Fruit fly (Drosophila melanogaster) whole organism, prepupa: Measurements from ENCODE around the gene spn-B.
A peak's percentile ranks its signal among the peaks of the same experiment; 100 is the strongest.

Experiments
- Blimp-1 ChIP-seq: fragments of 200-800 bp; sonication (Bioruptor generic); optimal IDR thresholded peaks from 3 replicates; lab custom pipeline; 2017; ENCODE audit warnings: missing biosample characterization, missing genetic modification characterization, mild to moderate bottlenecking, moderate library complexity, missing genetic modification reagents
- CG10631 ChIP-seq: fragments of 200-800 bp; sonication (Bioruptor generic); optimal IDR thresholded peaks from 2 replicates; lab custom pipeline; 2016; ENCODE audit warnings: missing biosample characterization, missing genetic modification characterization
- CG11294 ChIP-seq: fragments of 200-800 bp; sonication (Bioruptor generic); IDR thresholded peaks from 2 replicates; pipeline ENCODE4 v1.3.6; 2022; ENCODE audit warnings: missing biosample characterization, missing genetic modification characterization
- CG11902 ChIP-seq: fragments of 200-800 bp; sonication (Bioruptor generic); optimal IDR thresholded peaks from 3 replicates; lab custom pipeline; 2016; ENCODE audit warnings: missing biosample characterization, missing genetic modification characterization
- CG15336 ChIP-seq: fragments of 200-800 bp; sonication (Bioruptor generic); IDR thresholded peaks from 2 replicates; pipeline ENCODE4 v1.3.6; 2022; ENCODE audit warnings: missing biosample characterization, missing genetic modification characterization
- CG3032 ChIP-seq: fragments of 200-800 bp; optimal IDR thresholded peaks from 2 replicates; lab custom pipeline; 2019; ENCODE audit warnings: missing biosample characterization, mild to moderate bottlenecking, missing genetic modification characterization, moderate library complexity
- CG3919 ChIP-seq: fragments of 200-800 bp; sonication (Bioruptor generic); optimal IDR thresholded peaks from 3 replicates; lab custom pipeline; 2016; ENCODE audit warnings: missing biosample characterization, missing genetic modification characterization
- CG4318 ChIP-seq: fragments of 200-800 bp; sonication (Bioruptor generic); optimal IDR thresholded peaks from 3 replicates; lab custom pipeline; 2017; ENCODE audit warnings: missing biosample characterization, mild to moderate bottlenecking, missing genetic modification characterization
- CG6163 ChIP-seq: fragments of 200-800 bp; sonication (Bioruptor generic); IDR thresholded peaks from 3 replicates; pipeline ENCODE4 v1.3.6; 2022; ENCODE audit warnings: missing biosample characterization, missing genetic modification characterization
- CG6276 ChIP-seq: fragments of 200-800 bp; sonication (Bioruptor generic); optimal IDR thresholded peaks from 2 replicates; lab custom pipeline; 2017; ENCODE audit warnings: missing biosample characterization, mild to moderate bottlenecking, missing genetic modification characterization
- CG6854 ChIP-seq: fragments of 200-800 bp; sonication (Bioruptor generic); optimal IDR thresholded peaks from 2 replicates; lab custom pipeline; 2017; ENCODE audit warnings: missing biosample characterization, mild to moderate bottlenecking, missing genetic modification characterization
- CG7368 ChIP-seq: fragments of 200-800 bp; sonication (Bioruptor generic); optimal IDR thresholded peaks from 3 replicates; lab custom pipeline; 2016; ENCODE audit warnings: missing biosample characterization, missing genetic modification characterization
- CG8119 ChIP-seq: fragments of 200-800 bp; sonication (Bioruptor generic); IDR thresholded peaks from 3 replicates; pipeline ENCODE4 v1.3.6; 2022; ENCODE audit warnings: missing biosample characterization, missing genetic modification characterization
- CG8632 ChIP-seq: fragments of 200-800 bp; sonication (Bioruptor generic); optimal IDR thresholded peaks from 3 replicates; lab custom pipeline; 2016; ENCODE audit warnings: missing biosample characterization, missing genetic modification characterization
- Eip78C ChIP-seq: fragments of 200-800 bp; sonication (Bioruptor generic); peaks from one replicate; lab custom pipeline; 2016; ENCODE audit warnings: missing biosample characterization, missing genetic modification characterization
- Gug ChIP-seq: fragments of 200-800 bp; sonication (Bioruptor generic); IDR thresholded peaks from 2 replicates; pipeline ENCODE4 v1.3.6; 2022; ENCODE audit warnings: missing biosample characterization, missing genetic modification characterization
- Hr38 ChIP-seq: sonication (Bioruptor generic); optimal IDR thresholded peaks from 2 replicates; lab custom pipeline; 2016; ENCODE audit warnings: missing biosample characterization, missing genetic modification characterization
- Smox ChIP-seq: fragments of 200-800 bp; sonication (Bioruptor generic); optimal IDR thresholded peaks from 3 replicates; lab custom pipeline; 2016; ENCODE audit warnings: missing biosample characterization, missing genetic modification characterization
- Sox14 ChIP-seq: fragments of 200-800 bp; sonication (Bioruptor generic); optimal IDR thresholded peaks from 3 replicates; lab custom pipeline; 2016; ENCODE audit warnings: missing biosample characterization, missing genetic modification characterization
- cyc ChIP-seq: fragments of 200-800 bp; sonication (Bioruptor generic); optimal IDR thresholded peaks from 3 replicates; lab custom pipeline; 2016; ENCODE audit warnings: missing biosample characterization, missing genetic modification characterization
- dsx ChIP-seq: fragments of 200-800 bp; optimal IDR thresholded peaks from 3 replicates; lab custom pipeline; 2019; ENCODE audit warnings: missing biosample characterization, mild to moderate bottlenecking, missing genetic modification characterization, moderate library complexity; ENCODE audit not compliant: poor library complexity, severe bottlenecking
- eg ChIP-seq: fragments of 200-800 bp; sonication (Bioruptor generic); IDR thresholded peaks from 3 replicates; pipeline ENCODE4 v1.3.6; 2022; ENCODE audit warnings: missing biosample characterization, missing genetic modification characterization
- esn ChIP-seq: fragments of 200-800 bp; sonication (Bioruptor generic); optimal IDR thresholded peaks from 2 replicates; lab custom pipeline; 2016; ENCODE audit warnings: missing biosample characterization, mild to moderate bottlenecking, missing genetic modification characterization, moderate library complexity
- fkh ChIP-seq: fragments of 200-800 bp; sonication (Bioruptor generic); optimal IDR thresholded peaks from 3 replicates; lab custom pipeline; 2017; ENCODE audit warnings: missing biosample characterization, mild to moderate bottlenecking, missing genetic modification characterization, moderate library complexity
- lz ChIP-seq: fragments of 200-800 bp; sonication (Bioruptor generic); optimal IDR thresholded peaks from 3 replicates; lab custom pipeline; 2016; ENCODE audit warnings: missing biosample characterization, missing genetic modification characterization
- salr ChIP-seq, 2 experiments: fragments of 200-800 bp; sonication (Bioruptor generic); optimal IDR thresholded peaks; 3 replicates each; lab custom pipeline; 2016 to 2018; ENCODE audit warnings: missing biosample characterization in 2 of 2, missing genetic modification characterization in 2 of 2, mild to moderate bottlenecking in 1 of 2
- ss ChIP-seq, 2 experiments: fragments of 200-800 bp; sonication (Bioruptor generic); optimal IDR thresholded peaks; 2 replicates in 1 of 2; 3 replicates in 1 of 2; lab custom pipeline; 2017 to 2018; ENCODE audit warnings: mild to moderate bottlenecking in 2 of 2, missing biosample characterization in 2 of 2, missing genetic modification characterization in 2 of 2, moderate library complexity in 1 of 2
- svp ChIP-seq: fragments of 200-800 bp; sonication (Bioruptor generic); peaks from one replicate; lab custom pipeline; 2016; ENCODE audit warnings: missing biosample characterization, missing genetic modification characterization
- vri ChIP-seq: fragments of 200-800 bp; sonication (Bioruptor generic); optimal IDR thresholded peaks from 3 replicates; lab custom pipeline; 2016; ENCODE audit warnings: missing biosample characterization, mild to moderate bottlenecking, missing genetic modification characterization

The spn-B gene

dm6 chr3R:14297489-14297888 lies 30.4 kb upstream of the spn-B start:
- 0 out of 3 replicates have a peak, but pooled peaks have one; percentile 16 for TF ChIP-seq CG6163 (GFP tag; lab: Robert Waterston, UW)
- TF ChIP-seq dsx, result peak; percentile 7
- no peak for TF ChIP-seq CG6276 (GFP tag; lab: Kevin White, UChicago)

- peak; percentile 26 for TF ChIP-seq vri (GFP tag; lab: Kevin White, UChicago)
- TF ChIP-seq ss (GFP tag; optimal IDR thresholded peaks at IDR 0.05; lab: Kevin White, UChicago), result peak in 1 of 2 experiments; percentile 21
- TF ChIP-seq Blimp-1 (GFP tag; lab: Kevin White, UChicago), result peak; percentile 99
- TF ChIP-seq CG6276 (GFP tag; lab: Kevin White, UChicago), result peak; percentile 2
- 0 out of 3 replicates have a peak, but pooled peaks have one; percentile 33 for TF ChIP-seq eg (GFP tag; lab: Robert Waterston, UW)
- peak; percentile 27; the same call in 1 of the 3 replicates for TF ChIP-seq CG8119
- TF ChIP-seq salr (GFP tag; optimal IDR thresholded peaks at IDR 0.05; lab: Kevin White, UChicago), result peak in 1 of 2 experiments; percentile 8
- peak; percentile 17 for TF ChIP-seq CG3919 (GFP tag; lab: Kevin White, UChicago)
- peak; percentile 74 for TF ChIP-seq Eip78C (GFP tag; lab: Kevin White, UChicago)
- no peak for TF ChIP-seq CG8632 (GFP tag; lab: Kevin White, UChicago)
- 0 out of 2 replicates have a peak, but pooled peaks have one; percentile 12 for TF ChIP-seq CG15336 (GFP tag; lab: Robert Waterston, UW)
- TF ChIP-seq CG3032 (tag; lab: Kevin White, UChicago), result no peak
- peak; percentile 64 for TF ChIP-seq CG6854 (GFP tag; lab: Kevin White, UChicago)
- TF ChIP-seq fkh (GFP tag; lab: Kevin White, UChicago), result peak; percentile 49
- no peak for TF ChIP-seq svp (GFP tag; lab: Kevin White, UChicago)
Observed at dm6 chr3R:14298078-14298896, 29.6 kb upstream of the spn-B start.

- TF ChIP-seq CG6163 (GFP tag; lab: Robert Waterston, UW) (no peak), ss (GFP tag; optimal IDR thresholded peaks at IDR 0.05; lab: Kevin White, UChicago) (peak in 1 of 2 experiments; percentile 6), fkh (GFP tag; lab: Kevin White, UChicago) (peak; percentile 84)
Observed at dm6 chr3R:14299891-14300290, 28.0 kb upstream of the spn-B start.

- TF ChIP-seq cyc (GFP tag; lab: Kevin White, UChicago) (no peak), Hr38 (GFP tag; lab: Kevin White, UChicago) (no peak), CG7368 (no peak), CG3919 (GFP tag; lab: Kevin White, UChicago) (no peak), Sox14 (GFP tag; lab: Kevin White, UChicago) (no peak), CG11294 (no peak), salr (GFP tag; optimal IDR thresholded peaks at IDR 0.05; lab: Kevin White, UChicago) (no peak), CG6276 (GFP tag; lab: Kevin White, UChicago) (no peak), lz (GFP tag; lab: Kevin White, UChicago) (no peak), eg (GFP tag; lab: Robert Waterston, UW) (no peak), Gug (no peak), CG4318 (no peak), CG6854 (GFP tag; lab: Kevin White, UChicago) (no peak), CG10631 (GFP tag; lab: Kevin White, UChicago) (no peak), fkh (GFP tag; lab: Kevin White, UChicago) (no peak), CG11902 (GFP tag; lab: Kevin White, UChicago) (no peak)
Observed at dm6 chr3R:14302128-14302527, 25.7 kb upstream of the spn-B start, which contains the start of gene IFT54. TSS of gene IFT54 (plus strand) at chr3R:14302428.

- no peak for TF ChIP-seq CG6854 (GFP tag; lab: Kevin White, UChicago)
- TF ChIP-seq dsx, result peak; percentile 23
- TF ChIP-seq esn (GFP tag; lab: Kevin White, UChicago), result peak; percentile 27
- TF ChIP-seq salr (GFP tag; optimal IDR thresholded peaks at IDR 0.05; lab: Kevin White, UChicago), result peak in 1 of 2 experiments; percentile 13
- TF ChIP-seq Eip78C (GFP tag; lab: Kevin White, UChicago), result peak; percentile 28
- no peak for TF ChIP-seq Smox (GFP tag; lab: Kevin White, UChicago)
Observed at dm6 chr3R:14307972-14308673, 19.7 kb upstream of the spn-B start.
